Worm (Caenorhabditis elegans): ENCODE results near the gene ugt-4.
A peak's percentile ranks its signal among the peaks of the same experiment; 100 is the strongest.

The ugt-4 gene

ce11 chrV:12773222-12773621 is 21.9 kb downstream of the ugt-4 start, which contains the start of gene ZC455.1:
Gene ZC455.1 (plus strand): TSS chrV:12773522.
- TF ChIP-seq W03F9.2 (tag; optimal IDR thresholded peaks at IDR 0.05) (no peak), him-1 (tag; optimal IDR thresholded peaks at IDR 0.05) (no peak), dao-5 (tag; optimal IDR thresholded peaks at IDR 0.05) (no peak)

ce11 chrV:12768946-12769345 is 26.2 kb downstream of the ugt-4 start, which contains the start of gene srt-43:
Gene srt-43 (plus strand): TSS chrV:12769246.
- TF ChIP-seq W03F9.2 (tag; optimal IDR thresholded peaks at IDR 0.05): no peak
- TF ChIP-seq him-1 (tag; optimal IDR thresholded peaks at IDR 0.05): no peak
- no peak for TF ChIP-seq dao-5 (tag; optimal IDR thresholded peaks at IDR 0.05)

ce11 chrV:12763291-12763995 is 31.7 kb downstream of the ugt-4 start, which contains the start of the genes abcf-1 and scc-3:
Gene abcf-1 (minus strand): TSS chrV:12763375.
Gene scc-3 (plus strand): TSS chrV:12763945.
- TF ChIP-seq W03F9.2 (tag; optimal IDR thresholded peaks at IDR 0.05) (peak; percentile 11), dao-5 (tag; optimal IDR thresholded peaks at IDR 0.05) (no peak), him-1 (tag; optimal IDR thresholded peaks at IDR 0.05) (no peak)

- TF ChIP-seq W03F9.2 (tag; optimal IDR thresholded peaks at IDR 0.05) (no peak), dao-5 (tag; optimal IDR thresholded peaks at IDR 0.05) (no peak), him-1 (tag; optimal IDR thresholded peaks at IDR 0.05) (no peak)
Observed at ce11 chrV:12760913-12761312, 34.2 kb downstream of the ugt-4 start, which contains the start of gene F18E2.15. Gene F18E2.15 (minus strand): TSS chrV:12761013.

- TF ChIP-seq dao-5 (tag; optimal IDR thresholded peaks at IDR 0.05) (no peak), W03F9.2 (tag; optimal IDR thresholded peaks at IDR 0.05) (no peak), him-1 (tag; optimal IDR thresholded peaks at IDR 0.05) (no peak)
Observed at ce11 chrV:12759660-12760059, 35.5 kb downstream of the ugt-4 start, which contains the start of gene papl-1. Gene papl-1 (minus strand): TSS chrV:12759760.

ce11 chrV:12754839-12755238 is 40.3 kb downstream of the ugt-4 start, which contains the start of gene gpa-13:
Gene gpa-13 (minus strand): TSS chrV:12754939.
- TF ChIP-seq him-1 (tag; optimal IDR thresholded peaks at IDR 0.05) (no peak), W03F9.2 (tag; optimal IDR thresholded peaks at IDR 0.05) (no peak), dao-5 (tag; optimal IDR thresholded peaks at IDR 0.05) (no peak)

- TF ChIP-seq W03F9.2 (tag; optimal IDR thresholded peaks at IDR 0.05): no peak
- TF ChIP-seq him-1 (tag; optimal IDR thresholded peaks at IDR 0.05): no peak
- TF ChIP-seq dao-5 (tag; optimal IDR thresholded peaks at IDR 0.05): no peak
Observed at ce11 chrV:12752407-12752806, 42.7 kb downstream of the ugt-4 start, which contains the start of gene C15C8.8. Gene C15C8.8 (minus strand): TSS chrV:12752507.

ce11 chrV:12751495-12752050 is 43.6 kb downstream of the ugt-4 start, which contains the start of gene C15C8.6:
Gene C15C8.6 (minus strand): TSS chrV:12751545.
- TF ChIP-seq dao-5 (tag; optimal IDR thresholded peaks at IDR 0.05): no peak
- TF ChIP-seq him-1 (tag; optimal IDR thresholded peaks at IDR 0.05): no peak
- no peak for TF ChIP-seq W03F9.2 (tag; optimal IDR thresholded peaks at IDR 0.05)

ce11 chrV:12749558-12749957 is 45.6 kb downstream of the ugt-4 start:
- no peak for TF ChIP-seq him-1 (tag; optimal IDR thresholded peaks at IDR 0.05)
- TF ChIP-seq dao-5 (tag; optimal IDR thresholded peaks at IDR 0.05): no peak
- TF ChIP-seq W03F9.2 (tag; optimal IDR thresholded peaks at IDR 0.05): no peak

ce11 chrV:12747856-12748255 is 47.3 kb downstream of the ugt-4 start, which contains the start of gene C15C8.5:
Gene C15C8.5 (plus strand): TSS chrV:12748007.
- TF ChIP-seq W03F9.2 (tag; optimal IDR thresholded peaks at IDR 0.05) (no peak), dao-5 (tag; optimal IDR thresholded peaks at IDR 0.05) (no peak), him-1 (tag; optimal IDR thresholded peaks at IDR 0.05) (no peak)

ce11 chrV:12747431-12747830 is 47.7 kb downstream of the ugt-4 start, which contains the start of gene C15C8.4:
Gene C15C8.4 (minus strand): TSS chrV:12747463.
- TF ChIP-seq him-1 (tag; optimal IDR thresholded peaks at IDR 0.05) (no peak), W03F9.2 (tag; optimal IDR thresholded peaks at IDR 0.05) (no peak), dao-5 (tag; optimal IDR thresholded peaks at IDR 0.05) (no peak)

- TF ChIP-seq him-1 (tag; optimal IDR thresholded peaks at IDR 0.05) (no peak), W03F9.2 (tag; optimal IDR thresholded peaks at IDR 0.05) (no peak), dao-5 (tag; optimal IDR thresholded peaks at IDR 0.05) (no peak)
Observed at ce11 chrV:12744979-12745378, 50.2 kb downstream of the ugt-4 start, which contains the start of gene C15C8.7. Gene C15C8.7 (minus strand): TSS chrV:12745050.

ce11 chrV:12743778-12744502 is 51.2 kb downstream of the ugt-4 start:
- TF ChIP-seq W03F9.2 (tag; optimal IDR thresholded peaks at IDR 0.05): no peak
- TF ChIP-seq him-1 (tag; optimal IDR thresholded peaks at IDR 0.05): no peak

Data from whole organism, L4/young adult.